Worm (Caenorhabditis elegans) whole organism, L3 larva: ENCODE data around the gene mct-6.

Experiments used
- ceh-28 ChIP-seq: fragments of 150-350 bp; optimal IDR thresholded peaks from 2 replicates; lab custom pipeline; 2014; ENCODE audit warnings: missing biosample characterization, missing genetic modification reagents, missing genetic modification characterization
- egl-5 ChIP-seq: fragments of 150-350 bp; optimal IDR thresholded peaks from 2 replicates; lab custom pipeline; 2017; ENCODE audit warnings: missing biosample characterization, missing genetic modification reagents, missing genetic modification characterization, inconsistent platforms
- nhr-76 ChIP-seq: fragments of 150-350 bp; sonication (generic microtip); optimal IDR thresholded peaks from 5 replicates; lab custom pipeline; 2014; ENCODE audit warnings: missing biosample characterization, missing genetic modification characterization
- snpc-4 ChIP-seq: fragments of 150-350 bp; optimal IDR thresholded peaks from 2 replicates; lab custom pipeline; 2014; ENCODE audit warnings: missing biosample characterization, missing genetic modification characterization

ce11 chrX:16770919-16771318 is 621 bp upstream of the mct-6 start:
- TF ChIP-seq egl-5 (no peak), ceh-28 (tag; lab: Kevin White, UChicago) (no peak), snpc-4 (tag; lab: Kevin White, UChicago) (no peak), nhr-76 (tag; lab: Kevin White, UChicago) (no peak)
